Worm (Caenorhabditis elegans): ENCODE results near the gene mrpl-40.

mrpl-40 gene

DNA sequence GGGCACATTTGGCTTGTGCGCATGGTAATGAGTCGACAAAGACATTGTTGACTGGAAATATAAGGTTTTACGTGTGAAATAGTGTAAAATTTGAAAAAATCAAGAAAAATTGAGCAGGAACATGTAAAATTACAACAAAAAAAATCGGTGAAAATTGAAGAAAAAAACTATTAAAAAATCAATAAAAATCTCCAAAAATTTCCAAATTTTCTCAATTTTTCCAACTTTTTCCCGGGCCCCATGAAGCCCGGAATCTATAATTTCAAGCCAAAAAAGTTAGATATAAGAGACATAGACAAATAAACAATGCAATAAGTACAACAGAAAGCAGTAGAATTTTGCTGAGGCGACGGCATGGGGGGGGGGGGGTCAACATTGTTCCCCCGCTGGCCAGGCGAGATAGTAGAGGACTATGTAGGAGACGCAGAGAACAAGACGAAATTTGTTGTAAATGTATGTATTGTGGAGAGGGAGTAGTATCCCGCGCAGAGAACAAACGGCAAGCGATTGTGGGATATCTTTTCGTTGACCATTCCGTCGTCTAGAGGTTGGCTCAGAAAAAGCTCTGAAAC is 7.5 kb downstream of the mrpl-40 start, which contains the start of gene pat-4 (continued):
- TF ChIP-seq vab-15 (tag; optimal IDR thresholded peaks at IDR 0.05) (no peak), nhr-85 (tag) (peak; percentile 8), nhr-19 (GFP tag; conservative IDR thresholded peaks at IDR 0.05) (peak; percentile 56), unc-62 (GFP tag; optimal IDR thresholded peaks at IDR 0.05) (no peak), mep-1 (tag; optimal IDR thresholded peaks at IDR 0.05) (no peak), nhr-12 (tag; optimal IDR thresholded peaks at IDR 0.05) (no peak), nhr-47 (tag; optimal IDR thresholded peaks at IDR 0.05) (peak; percentile 19), mef-2 (tag; optimal IDR thresholded peaks at IDR 0.05) (no peak), ceh-8 (GFP tag; optimal IDR thresholded peaks at IDR 0.05) (no peak), nhr-237 (tag; optimal IDR thresholded peaks at IDR 0.05) (no peak), unc-86 (tag; optimal IDR thresholded peaks at IDR 0.05) (no peak), ama-1 (optimal IDR thresholded peaks at IDR 0.05) (no peak), sox-4 (tag; optimal IDR thresholded peaks at IDR 0.05) (no peak), ces-1 (GFP tag; optimal IDR thresholded peaks at IDR 0.05) (no peak), fkh-10 (GFP tag; optimal IDR thresholded peaks at IDR 0.05) (no peak), nhr-11 (tag; optimal IDR thresholded peaks at IDR 0.05) (no peak), hlh-4 (tag; optimal IDR thresholded peaks at IDR 0.05) (no peak), grh-1 (GFP tag; IDR thresholded peaks at IDR 0.05) (0 out of 2 replicates have a peak, but pooled peaks have one; percentile 8), lsy-2 (tag; optimal IDR thresholded peaks at IDR 0.05) (peak; percentile 2 to 33), ets-5 (GFP tag; IDR thresholded peaks at IDR 0.05) (no peak), mdl-1 (tag; optimal IDR thresholded peaks at IDR 0.05) (peak in 1 of 2 experiments; percentile 26), elt-3 (tag; optimal IDR thresholded peaks at IDR 0.05) (peak in 1 of 6 experiments; percentile 6), nhr-90 (tag; optimal IDR thresholded peaks at IDR 0.05; ENCODE audit: poor library complexity) (peak; percentile 35), ztf-4 (tag; optimal IDR thresholded peaks at IDR 0.05) (no peak), Y116A8C.19 (tag; optimal IDR thresholded peaks at IDR 0.05; ENCODE audit: borderline replicate concordance) (no peak), ztf-11 (tag; optimal IDR thresholded peaks at IDR 0.05) (no peak), snu-23 (GFP tag; optimal IDR thresholded peaks at IDR 0.05) (peak; percentile 62), skn-1 (tag; optimal IDR thresholded peaks at IDR 0.05) (no peak), blmp-1 (tag; optimal IDR thresholded peaks at IDR 0.05) (no peak), nhr-71 (tag; optimal IDR thresholded peaks at IDR 0.05) (peak; percentile 49), jun-1 (tag; optimal IDR thresholded peaks at IDR 0.05) (no peak)

DNA sequence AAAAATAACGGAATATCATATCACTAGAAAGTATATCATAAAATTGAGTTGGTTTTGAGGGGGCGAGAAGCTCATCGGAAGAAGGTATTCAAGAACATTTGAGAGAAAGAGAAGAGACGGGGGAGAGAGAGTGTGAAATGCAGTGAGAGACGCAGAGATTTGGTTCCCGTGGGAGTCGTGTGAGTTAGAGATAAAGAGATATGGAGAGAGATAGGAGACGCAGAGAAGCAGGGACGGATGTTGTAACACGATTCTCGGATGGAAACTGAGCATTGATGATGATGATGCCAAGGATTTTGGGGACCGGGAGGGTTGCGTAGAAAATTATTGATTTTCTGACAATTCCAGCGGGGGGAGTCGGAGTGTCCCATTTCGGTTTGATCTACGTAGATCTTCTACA is 8.8 kb downstream of the mrpl-40 start:
- TF ChIP-seq rnt-1 (tag; optimal IDR thresholded peaks at IDR 0.05) (peak; percentile 87), fkh-8 (tag; optimal IDR thresholded peaks at IDR 0.05) (no peak), lsy-2 (tag; optimal IDR thresholded peaks at IDR 0.05) (peak; percentile 48 to 49), nhr-76 (tag; optimal IDR thresholded peaks at IDR 0.05) (no peak), lin-13 (GFP tag; optimal IDR thresholded peaks at IDR 0.05) (peak; percentile 14), mef-2 (tag; optimal IDR thresholded peaks at IDR 0.05) (no peak), nhr-237 (tag; optimal IDR thresholded peaks at IDR 0.05) (no peak), ceh-8 (GFP tag; optimal IDR thresholded peaks at IDR 0.05) (no peak), efl-1 (optimal IDR thresholded peaks at IDR 0.05) (peak; percentile 64 to 79), efl-1 (GFP tag; optimal IDR thresholded peaks at IDR 0.05 in 1 of 2) (peak in 1 of 2 experiments; percentile 94), nhr-85 (tag) (no peak), nhr-19 (GFP tag; conservative IDR thresholded peaks at IDR 0.05) (peak; percentile 62), nhr-90 (tag; optimal IDR thresholded peaks at IDR 0.05; ENCODE audit: poor library complexity) (no peak), mab-9 (GFP tag; IDR thresholded peaks at IDR 0.05) (no peak), zip-4 (GFP tag; optimal IDR thresholded peaks at IDR 0.05) (no peak), C34B4.2 (tag; optimal IDR thresholded peaks at IDR 0.05) (no peak), ces-1 (GFP tag; optimal IDR thresholded peaks at IDR 0.05) (no peak), ztf-4 (tag; optimal IDR thresholded peaks at IDR 0.05) (no peak), tlp-1 (tag; optimal IDR thresholded peaks at IDR 0.05) (no peak), mdl-1 (tag; optimal IDR thresholded peaks at IDR 0.05) (no peak), sox-4 (tag; optimal IDR thresholded peaks at IDR 0.05) (no peak), elt-3 (tag; optimal IDR thresholded peaks at IDR 0.05) (no peak), dpl-1 (GFP tag; optimal IDR thresholded peaks at IDR 0.05) (peak in 1 of 3 experiments; percentile 15), lir-3 (tag; optimal IDR thresholded peaks at IDR 0.05; ENCODE audit: poor library complexity) (no peak), F16B12.6 (tag; optimal IDR thresholded peaks at IDR 0.05) (no peak), ceh-88 (GFP tag; IDR thresholded peaks at IDR 0.05) (no peak), lin-14 (GFP tag; optimal IDR thresholded peaks at IDR 0.05) (peak; percentile 64), pag-3 (tag; optimal IDR thresholded peaks at IDR 0.05; ENCODE audit: borderline replicate concordance, insufficient read depth) (no peak), sup-37 (GFP tag; optimal IDR thresholded peaks at IDR 0.05) (no peak), egl-13 (tag; optimal IDR thresholded peaks at IDR 0.05) (no peak), snu-23 (GFP tag; optimal IDR thresholded peaks at IDR 0.05) (peak; percentile 72), hpl-2 (GFP tag; optimal IDR thresholded peaks at IDR 0.05) (no peak)

Data from whole organism, L1 larva.